Worm (Caenorhabditis elegans) whole organism, young adult: ENCODE results near the gene K05F1.9.
A peak's percentile ranks its signal among the peaks of the same experiment; 100 is the strongest.

Experiments
- B0336.3 ChIP-seq: fragments of 200-800 bp; sonication (Bioruptor generic); IDR thresholded peaks from 2 replicates; pipeline ENCODE4 v1.3.6; 2022; ENCODE audit warnings: missing genetic modification characterization, missing compliant biosample characterization
- C06A6.2 ChIP-seq: fragments of 200-800 bp; sonication (Bioruptor generic); conservative IDR thresholded peaks from 2 replicates; pipeline ENCODE4 v1.3.6; 2022; ENCODE audit warnings: missing genetic modification characterization, missing compliant biosample characterization
- C17E4.6 ChIP-seq: fragments of 200-800 bp; sonication (Bioruptor generic); IDR thresholded peaks from 2 replicates; pipeline ENCODE4 v1.3.6; 2022; ENCODE audit warnings: missing genetic modification reagents, missing genetic modification characterization, missing compliant biosample characterization
- F22D6.2 ChIP-seq: sonication (generic microtip); optimal IDR thresholded peaks from 2 replicates; lab custom pipeline; 2016; ENCODE audit warnings: mild to moderate bottlenecking, missing genetic modification characterization, missing compliant biosample characterization
- F23B12.7 ChIP-seq: sonication (generic microtip); optimal IDR thresholded peaks from 2 replicates; lab custom pipeline; 2017; ENCODE audit warnings: missing genetic modification characterization, mild to moderate bottlenecking, missing compliant biosample characterization, antibody characterized with exemption, moderate library complexity; ENCODE audit not compliant: insufficient read depth
- F33H1.4 ChIP-seq: fragments of 200-800 bp; sonication (Bioruptor generic); IDR thresholded peaks from 2 replicates; pipeline ENCODE4 v1.3.6; 2022; ENCODE audit warnings: missing genetic modification reagents, missing genetic modification characterization, missing compliant biosample characterization
- F57A8.1 ChIP-seq: fragments of 200-800 bp; sonication (Bioruptor generic); optimal IDR thresholded peaks from 2 replicates; lab custom pipeline; 2018; ENCODE audit warnings: mild to moderate bottlenecking, missing genetic modification characterization, moderate library complexity, missing compliant biosample characterization
- T26A5.8 ChIP-seq: sonication (generic microtip); optimal IDR thresholded peaks from 2 replicates; lab custom pipeline; 2016; ENCODE audit warnings: missing genetic modification characterization, missing compliant biosample characterization
- Y53F4B.3 ChIP-seq: fragments of 200-800 bp; sonication (Bioruptor generic); IDR thresholded peaks from 2 replicates; pipeline ENCODE4 v1.3.6; 2022; ENCODE audit warnings: missing genetic modification reagents, missing genetic modification characterization, missing compliant biosample characterization
- Y56A3A.18 ChIP-seq: fragments of 200-800 bp; sonication (Bioruptor generic); IDR thresholded peaks from 2 replicates; pipeline ENCODE4 v1.3.6; 2022; ENCODE audit warnings: missing genetic modification reagents, missing genetic modification characterization, missing compliant biosample characterization
- Y67H2A.10 ChIP-seq: fragments of 200-800 bp; sonication (Bioruptor generic); conservative IDR thresholded peaks from 2 replicates; pipeline ENCODE4 v1.3.6; 2022; ENCODE audit warnings: missing genetic modification reagents, missing genetic modification characterization, missing compliant biosample characterization
- Y79H2A.3 ChIP-seq: fragments of 200-800 bp; sonication (Bioruptor generic); conservative IDR thresholded peaks from 2 replicates; pipeline ENCODE4 v1.3.6; 2022; ENCODE audit warnings: missing genetic modification reagents, missing genetic modification characterization, missing compliant biosample characterization
- akir-1 ChIP-seq: fragments of 200-800 bp; sonication (Bioruptor generic); optimal IDR thresholded peaks from 2 replicates; lab custom pipeline; 2018; ENCODE audit warnings: mild to moderate bottlenecking, missing genetic modification characterization, moderate library complexity, missing compliant biosample characterization
- athp-1 ChIP-seq: sonication (generic microtip); optimal IDR thresholded peaks from 2 replicates; lab custom pipeline; 2017; ENCODE audit warnings: mild to moderate bottlenecking, missing genetic modification characterization, missing compliant biosample characterization
- attf-6 ChIP-seq: fragments of 200-800 bp; sonication (Bioruptor generic); IDR thresholded peaks from 2 replicates; pipeline ENCODE4 v1.3.6; 2022; ENCODE audit warnings: missing genetic modification reagents, missing genetic modification characterization, missing compliant biosample characterization
- bed-1 ChIP-seq: fragments of 200-800 bp; sonication (Bioruptor generic); IDR thresholded peaks from 2 replicates; pipeline ENCODE4 v1.3.6; 2022; ENCODE audit warnings: missing genetic modification reagents, missing genetic modification characterization, missing compliant biosample characterization
- cebp-1 ChIP-seq, 2 experiments: fragments of 200-800 bp in 1 of 2; sonication (Bioruptor generic) in 1 of 2; sonication (generic microtip) in 1 of 2; IDR thresholded peaks in 1 of 2; optimal IDR thresholded peaks in 1 of 2; 2 replicates each; pipeline versions ENCODE4 v1.3.6 to Lab custom; 2017 to 2022; ENCODE audit warnings: missing compliant biosample characterization in 2 of 2, missing genetic modification characterization in 2 of 2, mild to moderate bottlenecking in 1 of 2, missing genetic modification reagents in 1 of 2, moderate library complexity in 1 of 2
- ceh-27 ChIP-seq: fragments of 200-800 bp; sonication (Bioruptor generic); optimal IDR thresholded peaks from 2 replicates; lab custom pipeline; 2018; ENCODE audit warnings: mild to moderate bottlenecking, missing genetic modification characterization, moderate library complexity, missing compliant biosample characterization
- ceh-58 ChIP-seq: fragments of 200-800 bp; sonication (Bioruptor generic); IDR thresholded peaks from 2 replicates; pipeline ENCODE4 v1.3.6; 2022; ENCODE audit warnings: missing genetic modification characterization, missing compliant biosample characterization
- ceh-79 ChIP-seq: sonication (generic microtip); optimal IDR thresholded peaks from 2 replicates; lab custom pipeline; 2017; ENCODE audit warnings: mild to moderate bottlenecking, missing genetic modification characterization, missing compliant biosample characterization
- die-1 ChIP-seq: sonication (generic microtip); optimal IDR thresholded peaks from 2 replicates; lab custom pipeline; 2016; ENCODE audit warnings: missing genotype, mild to moderate bottlenecking, missing genetic modification characterization, missing compliant biosample characterization
- dpl-1 ChIP-seq: fragments of 150-350 bp; optimal IDR thresholded peaks from 2 replicates; lab custom pipeline; 2014; ENCODE audit warnings: missing biosample characterization, missing genetic modification reagents, missing genetic modification characterization
- egl-18 ChIP-seq: fragments of 200-800 bp; sonication (Bioruptor generic); IDR thresholded peaks from 2 replicates; pipeline ENCODE4 v1.3.6; 2022; ENCODE audit warnings: missing genetic modification reagents, missing genetic modification characterization, missing compliant biosample characterization
- egrh-3 ChIP-seq: fragments of 200-800 bp; sonication (Bioruptor generic); IDR thresholded peaks from 2 replicates; pipeline ENCODE4 v1.3.6; 2022; ENCODE audit warnings: missing genetic modification reagents, missing genetic modification characterization, missing compliant biosample characterization
- ekl-4 ChIP-seq: fragments of 200-800 bp; sonication (Bioruptor generic); IDR thresholded peaks from 2 replicates; pipeline ENCODE4 v1.3.6; 2022; ENCODE audit warnings: missing genetic modification reagents, missing genetic modification characterization, missing compliant biosample characterization
- ets-4 ChIP-seq: fragments of 200-800 bp; sonication (Bioruptor generic); optimal IDR thresholded peaks from 2 replicates; lab custom pipeline; 2018; ENCODE audit warnings: mild to moderate bottlenecking, missing genetic modification characterization, missing compliant biosample characterization
- gei-17 ChIP-seq: fragments of 200-800 bp; sonication (Bioruptor generic); optimal IDR thresholded peaks from 2 replicates; lab custom pipeline; 2018; ENCODE audit warnings: mild to moderate bottlenecking, missing genetic modification characterization, missing compliant biosample characterization
- hmg-1.2 ChIP-seq: fragments of 200-800 bp; sonication (Bioruptor generic); IDR thresholded peaks from 2 replicates; pipeline ENCODE4 v1.3.6; 2022; ENCODE audit warnings: missing genetic modification reagents, missing genetic modification characterization, missing compliant biosample characterization
- hsf-1 ChIP-seq: fragments of 200-800 bp; sonication (Bioruptor generic); IDR thresholded peaks from 2 replicates; pipeline ENCODE4 v1.3.6; 2022; ENCODE audit warnings: missing genetic modification reagents, missing genetic modification characterization, missing compliant biosample characterization
- lin-40 ChIP-seq: sonication (generic microtip); optimal IDR thresholded peaks from 2 replicates; lab custom pipeline; 2016; ENCODE audit warnings: missing genetic modification characterization, mild to moderate bottlenecking, missing compliant biosample characterization, missing genotype, missing genetic modification reagents
- madf-8 ChIP-seq: fragments of 200-800 bp; sonication (Bioruptor generic); conservative IDR thresholded peaks from 2 replicates; pipeline ENCODE4 v1.3.6; 2022; ENCODE audit warnings: missing genetic modification reagents, missing genetic modification characterization, missing compliant biosample characterization
- mxl-1 ChIP-seq: sonication (generic microtip); optimal IDR thresholded peaks from 2 replicates; lab custom pipeline; 2016; ENCODE audit warnings: missing genetic modification characterization, missing compliant biosample characterization
- nhr-27 ChIP-seq: fragments of 200-800 bp; sonication (Bioruptor generic); optimal IDR thresholded peaks from 2 replicates; lab custom pipeline; 2018; ENCODE audit warnings: mild to moderate bottlenecking, missing genetic modification characterization, moderate library complexity, missing compliant biosample characterization
- rec-8 ChIP-seq, 2 experiments: sonication (generic microtip); optimal IDR thresholded peaks; 2 replicates each; lab custom pipeline; 2016; ENCODE audit warnings: mild to moderate bottlenecking in 2 of 2, missing genetic modification characterization in 2 of 2, missing genetic modification reagents in 2 of 2, missing genotype in 2 of 2, missing biosample characterization in 1 of 2, missing compliant biosample characterization in 1 of 2, moderate library complexity in 1 of 2
- sdz-38 ChIP-seq: sonication (generic microtip); optimal IDR thresholded peaks from 2 replicates; lab custom pipeline; 2016; ENCODE audit warnings: missing genotype, missing genetic modification characterization, missing compliant biosample characterization
- snpc-1.1 ChIP-seq: sonication (generic microtip); optimal IDR thresholded peaks from 2 replicates; lab custom pipeline; 2017; ENCODE audit warnings: missing genetic modification characterization, mild to moderate bottlenecking, missing compliant biosample characterization, antibody characterized with exemption, moderate library complexity, missing genotype, missing genetic modification reagents; ENCODE audit not compliant: insufficient read depth
- unc-62 ChIP-seq: fragments of 150-350 bp; optimal IDR thresholded peaks from 2 replicates; lab custom pipeline; 2014; ENCODE audit warnings: missing biosample characterization, missing genetic modification reagents, missing genetic modification characterization
- zfh-2 ChIP-seq: fragments of 200-800 bp; sonication (Bioruptor generic); conservative IDR thresholded peaks from 2 replicates; pipeline ENCODE4 v1.3.6; 2022; ENCODE audit warnings: missing genetic modification reagents, missing genetic modification characterization, missing compliant biosample characterization
- zim-3 ChIP-seq: sonication (generic microtip); optimal IDR thresholded peaks from 2 replicates; lab custom pipeline; 2017; ENCODE audit warnings: mild to moderate bottlenecking, missing genetic modification characterization, moderate library complexity, missing compliant biosample characterization
- ztf-26 ChIP-seq: sonication (generic microtip); optimal IDR thresholded peaks from 2 replicates; lab custom pipeline; 2017; ENCODE audit warnings: missing genetic modification characterization, missing compliant biosample characterization
- ztf-3 ChIP-seq: fragments of 200-800 bp; sonication (Bioruptor generic); optimal IDR thresholded peaks from 2 replicates; lab custom pipeline; 2018; ENCODE audit warnings: mild to moderate bottlenecking, missing genetic modification characterization, missing compliant biosample characterization
- ztf-6 ChIP-seq: fragments of 200-800 bp; sonication (Bioruptor generic); IDR thresholded peaks from 2 replicates; pipeline ENCODE4 v1.3.6; 2022; ENCODE audit warnings: missing genetic modification reagents, missing genetic modification characterization, missing compliant biosample characterization

K05F1.9 gene

ce11 chrII:5781935-5782921 lies 18.7 kb downstream of the K05F1.9 start, which contains the start of gene K05F1.6 (continued):
- 0 out of 2 replicates have a peak, but pooled peaks have one; percentile 53 for TF ChIP-seq cebp-1 (GFP tag; IDR thresholded peaks at IDR 0.05; lab: Robert Waterston, UW)
- TF ChIP-seq cebp-1 (tag; optimal IDR thresholded peaks at IDR 0.05; lab: Kevin White, UChicago) = peak; percentile 70
- peak; percentile 63 for TF ChIP-seq ztf-26 (tag; lab: Kevin White, UChicago)
- TF ChIP-seq unc-62 (GFP tag; lab: Kevin White, UChicago) = no peak
- TF ChIP-seq ztf-3 (GFP tag; lab: Kevin White, UChicago) = no peak
- peak; percentile 67; the same call in 1 of the 2 replicates for TF ChIP-seq ekl-4 (GFP tag; lab: Robert Waterston, UW)
- TF ChIP-seq C06A6.2 = no peak
- peak; percentile 31 for TF ChIP-seq snpc-1.1 (tag; lab: Kevin White, UChicago)
- peak; percentile 93 for TF ChIP-seq F23B12.7
- 0 out of 2 replicates have a peak, but pooled peaks have one; percentile 5 for TF ChIP-seq madf-8
- TF ChIP-seq hsf-1 (GFP tag; lab: Robert Waterston, UW) = peak; percentile 44; the same call in 1 of the 2 replicates
- TF ChIP-seq C17E4.6 (GFP tag; lab: Robert Waterston, UW) = 0 out of 2 replicates have a peak, but pooled peaks have one; percentile 62
- TF ChIP-seq F22D6.2 (tag; lab: Kevin White, UChicago) = no peak
- TF ChIP-seq egl-18 (GFP tag; lab: Robert Waterston, UW) = no peak; the same call in 1 of the 2 replicates
- TF ChIP-seq F33H1.4 (GFP tag; lab: Robert Waterston, UW) = peak; percentile 34; the same call in 1 of the 2 replicates
- TF ChIP-seq ztf-6 (GFP tag; lab: Robert Waterston, UW) = 0 out of 2 replicates have a peak, but pooled peaks have one; percentile 43
- no peak for TF ChIP-seq Y67H2A.10 (GFP tag; lab: Robert Waterston, UW)
- peak; percentile 94 for TF ChIP-seq zim-3 (tag; lab: Kevin White, UChicago)
- peak; percentile 76 for TF ChIP-seq mxl-1 (tag; lab: Kevin White, UChicago)
- peak; percentile 81 to 91 for TF ChIP-seq rec-8 (tag; optimal IDR thresholded peaks at IDR 0.05; lab: Kevin White, UChicago)
- peak; percentile 83 for TF ChIP-seq T26A5.8 (tag; lab: Kevin White, UChicago)
- TF ChIP-seq sdz-38 (tag; lab: Kevin White, UChicago) = no peak
- peak; percentile 60; the same call in 1 of the 2 replicates for TF ChIP-seq Y53F4B.3

ce11 chrII:5779866-5780265 lies 21.1 kb downstream of the K05F1.9 start:
- TF ChIP-seq Y56A3A.18 (GFP tag; lab: Robert Waterston, UW) = no peak
- TF ChIP-seq akir-1 (GFP tag; lab: Kevin White, UChicago) = no peak
- TF ChIP-seq nhr-27 (tag; lab: Kevin White, UChicago) = no peak
- TF ChIP-seq F33H1.4 (GFP tag; lab: Robert Waterston, UW) = no peak
- peak; percentile 7 for TF ChIP-seq ceh-27 (GFP tag; lab: Kevin White, UChicago)
- TF ChIP-seq ceh-79 (tag; lab: Kevin White, UChicago) = no peak
- no peak for TF ChIP-seq unc-62 (GFP tag; lab: Kevin White, UChicago)
- TF ChIP-seq hmg-1.2 (GFP tag; lab: Robert Waterston, UW) = peak; percentile 50; the same call in 1 of the 2 replicates
- no peak for TF ChIP-seq athp-1 (tag; lab: Kevin White, UChicago)

- no peak for TF ChIP-seq F57A8.1
- TF ChIP-seq lin-40 = no peak
- TF ChIP-seq die-1 (tag; lab: Kevin White, UChicago) = no peak
- TF ChIP-seq Y79H2A.3 = no peak
- TF ChIP-seq zfh-2 (GFP tag; lab: Robert Waterston, UW) = no peak
- TF ChIP-seq gei-17 (GFP tag; lab: Kevin White, UChicago) = no peak
- no peak for TF ChIP-seq ets-4 (GFP tag; lab: Kevin White, UChicago)
- TF ChIP-seq egrh-3 (GFP tag; lab: Robert Waterston, UW) = no peak
- TF ChIP-seq athp-1 (tag; lab: Kevin White, UChicago) = no peak
- TF ChIP-seq zim-3 (tag; lab: Kevin White, UChicago) = no peak
- no peak for TF ChIP-seq ceh-58 (GFP tag; lab: Robert Waterston, UW)
- TF ChIP-seq dpl-1 (GFP tag; lab: Kevin White, UChicago) = no peak
- no peak for TF ChIP-seq attf-6 (GFP tag; lab: Robert Waterston, UW)
- TF ChIP-seq bed-1 (GFP tag; lab: Robert Waterston, UW) = no peak
- TF ChIP-seq egl-18 (GFP tag; lab: Robert Waterston, UW) = no peak
- TF ChIP-seq B0336.3 = no peak
Measured at ce11 chrII:5777372-5777771, 23.6 kb downstream of the K05F1.9 start.
